Comparison of ENCODE assay signal across 1 fruit fly cellular context in the genomic region with DNA sequence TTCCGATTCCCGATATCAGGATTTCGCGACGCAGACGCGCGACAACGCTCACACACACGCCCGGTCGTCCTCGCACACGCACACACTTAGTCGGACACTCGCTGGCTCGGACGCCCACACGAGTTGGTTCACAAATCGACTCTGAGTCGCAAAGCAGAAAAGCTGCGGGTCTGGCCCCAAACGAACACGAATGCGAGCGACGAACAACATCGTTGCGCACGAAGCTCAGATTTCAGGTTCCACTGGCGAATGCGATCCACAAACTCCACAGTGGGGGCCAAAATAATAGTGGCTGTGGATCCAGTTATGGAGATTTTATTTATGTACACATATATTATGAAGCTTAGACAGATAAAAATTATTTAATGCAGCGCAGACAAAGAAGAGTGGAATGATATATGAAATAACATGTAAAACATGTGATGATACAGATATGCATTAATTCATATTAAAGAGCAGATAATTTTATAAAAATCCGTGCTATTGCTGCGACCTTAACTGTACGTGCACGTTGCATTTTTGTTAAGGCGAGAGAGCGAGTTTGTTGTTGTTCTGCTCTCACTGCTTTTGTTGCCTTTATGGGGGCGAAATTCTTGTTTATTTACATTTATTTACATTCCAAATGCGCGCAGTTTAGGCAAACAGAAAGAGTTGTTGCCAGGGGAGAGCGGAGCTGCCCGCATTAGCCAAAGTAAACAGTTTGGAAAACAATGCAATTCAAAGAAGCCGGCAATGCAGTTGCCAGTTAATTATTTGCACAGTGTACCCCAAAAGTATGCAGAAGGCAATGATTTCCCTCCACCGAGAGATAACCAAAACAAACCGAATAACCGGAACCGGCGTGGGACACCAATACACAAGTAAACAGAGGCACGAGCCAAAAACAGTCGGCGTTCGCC.
TF ChIP-seq lines count a peak whose summit lies in the region.

No protein-coding gene starts in this region.

TF ChIP-seq in whole organism, embryonic, 481 proteins besides CTCF, POLR2A, EP300 and RAD21 (continued from another document):
- TF ChIP-seq lbe (GFP tag; optimal IDR thresholded peaks at IDR 0.05; lab: Kevin White, UChicago): peak; percentile 89
- TF ChIP-seq CG17568 (GFP tag; optimal IDR thresholded peaks at IDR 0.05; lab: Kevin White, UChicago): peak; percentile 79
- peak; percentile 77 for TF ChIP-seq ara (GFP tag; IDR thresholded peaks at IDR 0.05; lab: Robert Waterston, UW)
- TF ChIP-seq ewg (GFP tag; optimal IDR thresholded peaks at IDR 0.05; lab: Kevin White, UChicago): peak; percentile 61
- peak; percentile 72 for TF ChIP-seq CG9817 (tag; optimal IDR thresholded peaks at IDR 0.05; lab: Kevin White, UChicago)
- TF ChIP-seq CG6654 (GFP tag; optimal IDR thresholded peaks at IDR 0.05; lab: Kevin White, UChicago): peak; percentile 80
- TF ChIP-seq ssp (GFP tag; IDR thresholded peaks at IDR 0.05; lab: Robert Waterston, UW): no peak; the same call in 1 of the 2 replicates
- no peak for TF ChIP-seq Dref (GFP tag; IDR thresholded peaks at IDR 0.05; lab: Robert Waterston, UW)
- TF ChIP-seq bab2 (GFP tag; optimal IDR thresholded peaks at IDR 0.05; lab: Kevin White, UChicago): peak; percentile 64
- TF ChIP-seq Rfx (GFP tag; IDR thresholded peaks at IDR 0.05; lab: Robert Waterston, UW): peak; percentile 68
- no peak for TF ChIP-seq dimm (GFP tag; IDR thresholded peaks at IDR 0.05; lab: Robert Waterston, UW)
- TF ChIP-seq CG10274 (GFP tag; optimal IDR thresholded peaks at IDR 0.05; lab: Kevin White, UChicago): peak; percentile 44
- peak; percentile 78 for TF ChIP-seq CG17186 (GFP tag; optimal IDR thresholded peaks at IDR 0.05; lab: Kevin White, UChicago)
- no peak for TF ChIP-seq hbn (GFP tag; IDR thresholded peaks at IDR 0.05; lab: Robert Waterston, UW; ENCODE audit: partially characterized antibody)
- no peak for TF ChIP-seq esg (GFP tag; conservative IDR thresholded peaks at IDR 0.05; lab: Robert Waterston, UW)
- peak; percentile 76 for TF ChIP-seq CG1603 (tag; optimal IDR thresholded peaks at IDR 0.05; lab: Kevin White, UChicago)
- TF ChIP-seq fd96Cb (tag; optimal IDR thresholded peaks at IDR 0.05; lab: Kevin White, UChicago): peak; percentile 93
- no peak for TF ChIP-seq CG2889 (GFP tag; IDR thresholded peaks at IDR 0.05; lab: Robert Waterston, UW)
- no peak for TF ChIP-seq ab (GFP tag; optimal IDR thresholded peaks at IDR 0.05; lab: Kevin White, UChicago)
- peak; percentile 81 for TF ChIP-seq tgo (GFP tag; IDR thresholded peaks at IDR 0.05; lab: Robert Waterston, UW)
- peak; percentile 63 for TF ChIP-seq eyg (GFP tag; optimal IDR thresholded peaks at IDR 0.05; lab: Kevin White, UChicago)
- no peak for TF ChIP-seq br (optimal IDR thresholded peaks at IDR 0.05; lab: Kevin White, UChicago)
- peak; percentile 95 for TF ChIP-seq HLHmδ (GFP tag; optimal IDR thresholded peaks at IDR 0.05; lab: Kevin White, UChicago)
- TF ChIP-seq Scr (GFP tag; IDR thresholded peaks at IDR 0.05; lab: Robert Waterston, UW; ENCODE audit: partially characterized antibody): 0 out of 2 replicates have a peak, but pooled peaks have one; percentile 18
- peak; percentile 74 for TF ChIP-seq slp2 (GFP tag; optimal IDR thresholded peaks at IDR 0.05; lab: Kevin White, UChicago)
- no peak for TF ChIP-seq CG2120 (GFP tag; optimal IDR thresholded peaks at IDR 0.05; lab: Kevin White, UChicago)
- peak; percentile 47; the same call in 1 of the 3 replicates for TF ChIP-seq Aef1 (GFP tag; IDR thresholded peaks at IDR 0.05; lab: Robert Waterston, UW)
- TF ChIP-seq CG8388 (GFP tag; optimal IDR thresholded peaks at IDR 0.05; lab: Kevin White, UChicago): peak; percentile 61
- TF ChIP-seq wor (GFP tag; IDR thresholded peaks at IDR 0.05; lab: Robert Waterston, UW): peak; percentile 79
- peak; percentile 59 for TF ChIP-seq Mad (GFP tag; optimal IDR thresholded peaks at IDR 0.05; lab: Kevin White, UChicago)
- peak; percentile 93 for TF ChIP-seq CG11504 (tag; optimal IDR thresholded peaks at IDR 0.05; lab: Kevin White, UChicago)
- peak; percentile 58; the same call in 1 of the 3 replicates for TF ChIP-seq H15 (GFP tag; IDR thresholded peaks at IDR 0.05; lab: Robert Waterston, UW)
- peak; percentile 94 for TF ChIP-seq unpg (GFP tag; optimal IDR thresholded peaks at IDR 0.05; lab: Kevin White, UChicago)
- TF ChIP-seq CG9727 (GFP tag; optimal IDR thresholded peaks at IDR 0.05; lab: Kevin White, UChicago): peak; percentile 90
- peak; percentile 94 for TF ChIP-seq nmo (GFP tag; optimal IDR thresholded peaks at IDR 0.05; lab: Kevin White, UChicago)
- no peak for TF ChIP-seq Myb (GFP tag; optimal IDR thresholded peaks at IDR 0.05; lab: Kevin White, UChicago)
- no peak for TF ChIP-seq fru (optimal IDR thresholded peaks at IDR 0.05; lab: Kevin White, UChicago)
- TF ChIP-seq lmd (GFP tag; IDR thresholded peaks at IDR 0.05; lab: Robert Waterston, UW): peak; percentile 86
- peak; percentile 80; the same call in 2 of the 4 replicates for TF ChIP-seq chinmo (GFP tag; IDR thresholded peaks at IDR 0.05; lab: Robert Waterston, UW; ENCODE audit: partially characterized antibody)
TF ChIP-seq in whole organism, embryonic: peak in this region for 375.
